Worm (Caenorhabditis elegans) whole organism, early embryonic: ENCODE data around the gene Y45F10C.1.

Experiments
- B0310.2 ChIP-seq: sonication (generic microtip); optimal IDR thresholded peaks from 2 replicates; lab custom pipeline; 2016; ENCODE audit warnings: mild to moderate bottlenecking, missing genetic modification characterization, missing compliant biosample characterization
- F13C5.2 ChIP-seq: sonication (generic microtip); optimal IDR thresholded peaks from 2 replicates; lab custom pipeline; 2017; ENCODE audit warnings: mild to moderate bottlenecking, missing genetic modification characterization, inconsistent platforms, missing compliant biosample characterization
- aly-1 ChIP-seq: sonication (generic microtip); optimal IDR thresholded peaks from 2 replicates; lab custom pipeline; 2016; ENCODE audit warnings: missing genetic modification characterization, missing compliant biosample characterization
- ama-1 ChIP-seq: fragments of 150-350 bp; optimal IDR thresholded peaks from 2 replicates; lab custom pipeline; 2014
- ceh-13 ChIP-seq: fragments of 200-800 bp; sonication (Bioruptor generic); optimal IDR thresholded peaks from 2 replicates; lab custom pipeline; 2018; ENCODE audit warnings: mild to moderate bottlenecking, missing genetic modification characterization, missing compliant biosample characterization
- ceh-36 ChIP-seq: sonication (generic microtip); optimal IDR thresholded peaks from 2 replicates; lab custom pipeline; 2016; ENCODE audit warnings: missing genetic modification characterization, inconsistent platforms, missing compliant biosample characterization
- ets-7 ChIP-seq: sonication (generic microtip); optimal IDR thresholded peaks from 2 replicates; lab custom pipeline; 2016; ENCODE audit warnings: missing genotype, missing genetic modification characterization, missing compliant biosample characterization
- flt-1 ChIP-seq: fragments of 200-800 bp; sonication (Bioruptor generic); IDR thresholded peaks from 2 replicates; pipeline ENCODE4 v1.3.6; 2022; ENCODE audit warnings: missing genetic modification characterization, missing compliant biosample characterization
- hmbx-1 ChIP-seq: sonication (generic microtip); optimal IDR thresholded peaks from 2 replicates; lab custom pipeline; 2016; ENCODE audit warnings: mild to moderate bottlenecking, missing genetic modification characterization, missing compliant biosample characterization
- hmg-4 ChIP-seq: fragments of 200-800 bp; sonication (Bioruptor generic); optimal IDR thresholded peaks from 2 replicates; lab custom pipeline; 2018; ENCODE audit warnings: mild to moderate bottlenecking, missing genetic modification characterization, missing compliant biosample characterization
- hnd-1 ChIP-seq: sonication (generic microtip); optimal IDR thresholded peaks from 2 replicates; lab custom pipeline; 2016; ENCODE audit warnings: missing genetic modification characterization, missing compliant biosample characterization
- scrt-1 ChIP-seq: fragments of 200-800 bp; sonication (Bioruptor generic); IDR thresholded peaks from 2 replicates; pipeline ENCODE4 v1.3.6; 2022; ENCODE audit warnings: missing genetic modification characterization, missing compliant biosample characterization
- sea-1 ChIP-seq: fragments of 200-800 bp; sonication (Bioruptor generic); conservative IDR thresholded peaks from 2 replicates; pipeline ENCODE4 v1.3.6; 2022; ENCODE audit warnings: missing genetic modification characterization, missing compliant biosample characterization
- tbx-11 ChIP-seq: fragments of 200-800 bp; sonication (Bioruptor generic); IDR thresholded peaks from 2 replicates; pipeline ENCODE4 v1.3.6; 2022; ENCODE audit warnings: missing genetic modification characterization, missing compliant biosample characterization
- tbx-37 ChIP-seq: fragments of 200-800 bp; sonication (Bioruptor generic); conservative IDR thresholded peaks from 2 replicates; pipeline ENCODE4 v1.3.6; 2022; ENCODE audit warnings: missing genetic modification reagents, missing genetic modification characterization, missing compliant biosample characterization
- tra-4 ChIP-seq: sonication (generic microtip); optimal IDR thresholded peaks from 2 replicates; lab custom pipeline; 2017; ENCODE audit warnings: missing genetic modification characterization, missing compliant biosample characterization

Y45F10C.1 gene

DNA sequence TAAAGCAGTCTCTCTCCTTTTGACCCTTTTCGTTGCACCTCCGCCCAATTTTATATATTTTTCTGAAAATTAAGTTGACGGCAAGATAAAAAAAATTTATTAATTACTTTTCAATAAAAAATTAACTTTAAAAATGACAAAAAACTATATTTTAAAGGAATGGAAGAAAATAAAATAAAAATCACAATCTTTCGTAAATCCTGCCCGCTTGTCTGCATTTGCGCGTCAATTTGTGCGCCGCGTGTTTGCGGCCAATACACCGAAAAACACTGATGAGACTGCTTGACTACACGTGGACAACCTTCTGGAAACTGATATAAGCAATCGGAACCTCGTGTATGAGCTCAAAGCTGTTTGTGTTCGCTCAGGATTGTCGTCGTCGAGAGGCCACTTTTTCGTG lies 22.4 kb downstream of the Y45F10C.1 start, which contains the start of gene C08F11.7:
Gene C08F11.7 (plus strand): TSS at position 301 of the 400 bp plus-strand sequence.
- TF ChIP-seq ceh-13 (GFP tag; lab: Kevin White, UChicago), result no peak
- TF ChIP-seq ama-1 (lab: Kevin White, UChicago), result no peak
- no peak for TF ChIP-seq ets-7 (tag; lab: Kevin White, UChicago)
- no peak for TF ChIP-seq ceh-36
- TF ChIP-seq tra-4 (tag; lab: Kevin White, UChicago), result no peak
- no peak for TF ChIP-seq sea-1 (GFP tag; lab: Robert Waterston, UW)
- no peak for TF ChIP-seq aly-1 (tag; lab: Kevin White, UChicago)
- TF ChIP-seq B0310.2 (tag; lab: Kevin White, UChicago), result no peak
- no peak for TF ChIP-seq hmg-4 (GFP tag; lab: Kevin White, UChicago)
- TF ChIP-seq hnd-1, result no peak
- TF ChIP-seq hmbx-1 (tag; lab: Kevin White, UChicago), result no peak

DNA sequence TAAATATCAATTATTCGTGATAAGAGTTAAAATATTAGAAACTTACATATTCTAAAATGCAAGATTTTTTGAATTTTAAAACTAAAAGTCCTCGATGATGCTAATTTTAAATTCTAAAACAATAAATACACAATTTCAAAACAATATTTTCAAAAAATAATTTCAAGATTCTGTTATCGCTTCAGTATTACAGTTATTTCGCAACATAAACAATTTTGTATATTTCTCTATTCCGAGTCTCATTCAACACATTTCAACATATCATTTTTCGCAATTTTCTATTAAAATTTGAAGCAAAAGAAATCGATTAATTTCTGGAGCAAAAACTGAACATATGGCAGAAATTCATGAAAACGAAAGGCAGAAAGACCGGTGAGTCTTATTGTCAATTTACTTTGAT lies 26.2 kb downstream of the Y45F10C.1 start, which contains the start of gene fbxa-98:
Gene fbxa-98 (plus strand): TSS at position 243 of the 400 bp plus-strand sequence.
- TF ChIP-seq F13C5.2 (tag; lab: Kevin White, UChicago), result no peak
- no peak for TF ChIP-seq tbx-11 (GFP tag; lab: Robert Waterston, UW)
- TF ChIP-seq tra-4 (tag; lab: Kevin White, UChicago), result no peak
- no peak for TF ChIP-seq hnd-1
- TF ChIP-seq ets-7 (tag; lab: Kevin White, UChicago), result no peak
- TF ChIP-seq tbx-37 (GFP tag; lab: Robert Waterston, UW), result no peak
- no peak for TF ChIP-seq hmg-4 (GFP tag; lab: Kevin White, UChicago)
- TF ChIP-seq scrt-1 (GFP tag; lab: Robert Waterston, UW), result no peak
- TF ChIP-seq aly-1 (tag; lab: Kevin White, UChicago), result no peak
- TF ChIP-seq hmbx-1 (tag; lab: Kevin White, UChicago), result no peak
- no peak for TF ChIP-seq B0310.2 (tag; lab: Kevin White, UChicago)

DNA sequence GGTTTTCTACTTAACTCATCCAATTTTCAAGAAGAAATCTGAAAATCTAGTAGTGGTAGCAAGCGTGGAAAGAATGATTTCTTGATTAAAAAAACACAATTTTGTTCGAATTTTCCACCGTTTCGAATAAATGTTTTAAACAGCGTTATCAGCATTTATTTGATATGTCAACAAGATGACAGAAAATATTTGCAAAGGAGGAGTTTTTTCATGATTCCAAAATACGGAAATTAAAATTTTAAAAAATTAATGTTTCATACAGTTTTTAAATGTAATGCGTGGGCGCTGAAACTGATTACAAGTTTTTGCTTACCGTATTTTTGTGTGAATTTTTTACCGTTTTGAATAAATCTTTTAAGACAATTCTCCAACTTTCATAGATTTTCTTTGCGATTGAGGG lies 26.7 kb downstream of the Y45F10C.1 start:
- TF ChIP-seq ets-7 (tag; lab: Kevin White, UChicago) (no peak), hnd-1 (no peak), ceh-36 (no peak), F13C5.2 (tag; lab: Kevin White, UChicago) (no peak), B0310.2 (tag; lab: Kevin White, UChicago) (no peak), ceh-13 (GFP tag; lab: Kevin White, UChicago) (no peak), flt-1 (GFP tag; lab: Robert Waterston, UW) (no peak), scrt-1 (GFP tag; lab: Robert Waterston, UW) (no peak)

ce11 chrIV:13626469-13626868 lies 32.9 kb downstream of the Y45F10C.1 start, which contains the start of gene sru-21:
TSS of gene sru-21 (plus strand) at chrIV:13626769.
- no peak for TF ChIP-seq scrt-1 (GFP tag; lab: Robert Waterston, UW)
- TF ChIP-seq aly-1 (tag; lab: Kevin White, UChicago), result no peak
- TF ChIP-seq ceh-36, result no peak
- TF ChIP-seq hnd-1, result no peak
- TF ChIP-seq tbx-37 (GFP tag; lab: Robert Waterston, UW), result no peak
- TF ChIP-seq tra-4 (tag; lab: Kevin White, UChicago), result no peak
- TF ChIP-seq F13C5.2 (tag; lab: Kevin White, UChicago), result no peak
- no peak for TF ChIP-seq ceh-13 (GFP tag; lab: Kevin White, UChicago)
- no peak for TF ChIP-seq tbx-11 (GFP tag; lab: Robert Waterston, UW)
- TF ChIP-seq ama-1 (lab: Kevin White, UChicago), result no peak
- no peak for TF ChIP-seq sea-1 (GFP tag; lab: Robert Waterston, UW)

- TF ChIP-seq hnd-1 (no peak), ceh-13 (GFP tag; lab: Kevin White, UChicago) (no peak), flt-1 (GFP tag; lab: Robert Waterston, UW) (no peak), tra-4 (tag; lab: Kevin White, UChicago) (no peak), ceh-36 (no peak), tbx-11 (GFP tag; lab: Robert Waterston, UW) (no peak), hmg-4 (GFP tag; lab: Kevin White, UChicago) (no peak)
These were observed 35.8 kb downstream of the Y45F10C.1 start, which contains the start of gene C08F11.1 for ce11 chrIV:13623533-13623932. TSS of gene C08F11.1 (plus strand) at chrIV:13623833.

DNA sequence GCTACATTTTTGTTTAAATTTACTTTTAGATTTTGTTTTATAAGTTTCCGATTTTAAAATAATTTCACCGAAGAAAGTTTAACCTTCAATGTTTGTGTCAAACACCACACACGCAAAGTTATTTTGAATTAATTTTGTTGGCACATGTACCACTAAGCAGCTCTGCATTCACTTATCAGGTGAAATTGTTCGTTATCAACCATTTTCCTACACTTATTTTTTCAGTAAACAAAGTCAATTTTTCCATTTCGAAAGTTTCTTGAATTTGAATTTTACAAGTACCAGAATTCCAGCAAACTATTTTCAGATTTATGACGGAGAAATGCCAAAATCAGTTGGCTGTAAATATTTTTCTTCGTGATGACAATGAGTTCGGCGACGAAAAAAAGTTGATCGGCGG lies 40.1 kb downstream of the Y45F10C.1 start, which contains the start of gene C08F11.3:
Gene C08F11.3 (plus strand): TSS at position 301 of the 400 bp plus-strand sequence.
- TF ChIP-seq sea-1 (GFP tag; lab: Robert Waterston, UW) (no peak), ceh-36 (no peak), F13C5.2 (tag; lab: Kevin White, UChicago) (no peak), ama-1 (lab: Kevin White, UChicago) (no peak), ets-7 (tag; lab: Kevin White, UChicago) (no peak), hmg-4 (GFP tag; lab: Kevin White, UChicago) (no peak)

ce11 chrIV:13609755-13610154 lies 49.6 kb downstream of the Y45F10C.1 start, which contains the start of gene C08F11.13:
TSS of gene C08F11.13 (minus strand) at chrIV:13609892.
- TF ChIP-seq tbx-37 (GFP tag; lab: Robert Waterston, UW) (no peak), F13C5.2 (tag; lab: Kevin White, UChicago) (no peak), B0310.2 (tag; lab: Kevin White, UChicago) (no peak), ama-1 (lab: Kevin White, UChicago) (no peak)
